Worm (Caenorhabditis elegans) whole organism, midembryonic: ENCODE measurements around the gene F32D1.3.

Source experiments
- cog-1 ChIP-seq: sonication (generic microtip); optimal IDR thresholded peaks from 2 replicates; lab custom pipeline; 2016; ENCODE audit warnings: missing genetic modification characterization, missing compliant biosample characterization
- flt-1 ChIP-seq: fragments of 200-800 bp; sonication (Bioruptor generic); IDR thresholded peaks from 2 replicates; pipeline ENCODE4 v1.3.6; 2022; ENCODE audit warnings: missing genetic modification characterization, missing compliant biosample characterization
- klf-2 ChIP-seq: fragments of 200-800 bp; sonication (Bioruptor generic); conservative IDR thresholded peaks from 2 replicates; pipeline ENCODE4 v1.3.6; 2022; ENCODE audit warnings: missing genetic modification reagents, missing genetic modification characterization, missing compliant biosample characterization
- med-1 ChIP-seq: sonication (generic microtip); optimal IDR thresholded peaks from 2 replicates; lab custom pipeline; 2017; ENCODE audit warnings: missing genetic modification characterization, mild to moderate bottlenecking, missing compliant biosample characterization, antibody characterized with exemption, missing genetic modification reagents; ENCODE audit not compliant: insufficient read depth
- ref-1 ChIP-seq: fragments of 200-800 bp; sonication (Bioruptor generic); conservative IDR thresholded peaks from 2 replicates; pipeline ENCODE4 v1.3.6; 2022; ENCODE audit warnings: missing genetic modification reagents, missing genetic modification characterization, missing compliant biosample characterization
- tab-1 ChIP-seq: fragments of 200-800 bp; sonication (Bioruptor generic); IDR thresholded peaks from 2 replicates; pipeline ENCODE4 v1.3.6; 2022; ENCODE audit warnings: missing genetic modification characterization, missing compliant biosample characterization
- ztf-23 ChIP-seq: fragments of 200-800 bp; sonication (Bioruptor generic); IDR thresholded peaks from 2 replicates; pipeline ENCODE4 v1.3.6; 2022; ENCODE audit warnings: missing genetic modification reagents, missing genetic modification characterization, missing compliant biosample characterization
- ztf-29 ChIP-seq: fragments of 200-800 bp; sonication (Bioruptor generic); IDR thresholded peaks from 2 replicates; pipeline ENCODE4 v1.3.6; 2022; ENCODE audit warnings: missing genetic modification reagents, missing genetic modification characterization, missing compliant biosample characterization

DNA sequence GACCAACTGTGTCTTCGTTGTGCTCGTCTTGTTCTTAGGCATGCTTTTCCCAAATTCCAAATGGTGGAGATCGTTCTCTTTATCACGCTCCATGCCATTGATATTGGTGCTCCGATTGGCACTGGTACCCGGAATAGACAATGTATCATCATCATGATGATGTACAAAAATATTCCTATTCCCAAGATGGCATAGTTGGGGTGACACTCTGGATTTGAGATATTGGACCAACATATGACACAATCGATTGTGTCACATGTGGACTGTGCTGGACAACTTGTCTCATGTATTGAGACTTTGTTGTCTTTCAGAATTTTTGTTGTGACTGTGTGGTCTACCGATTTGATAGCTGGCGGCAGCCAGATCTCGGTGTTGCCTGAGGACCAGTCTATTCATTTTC, 57.1 kb downstream of the F32D1.3 start:
- TF ChIP-seq med-1 (GFP tag; lab: Kevin White, UChicago) (no peak), flt-1 (GFP tag; lab: Robert Waterston, UW) (no peak), ztf-29 (GFP tag; lab: Robert Waterston, UW) (no peak), cog-1 (tag; lab: Kevin White, UChicago) (no peak), klf-2 (no peak), ztf-23 (GFP tag; lab: Robert Waterston, UW) (no peak), ref-1 (GFP tag; lab: Robert Waterston, UW) (no peak), tab-1 (GFP tag; lab: Robert Waterston, UW) (no peak)
